Worm (Caenorhabditis elegans): ENCODE results near the gene R07B7.9.

Gene R07B7.9

DNA sequence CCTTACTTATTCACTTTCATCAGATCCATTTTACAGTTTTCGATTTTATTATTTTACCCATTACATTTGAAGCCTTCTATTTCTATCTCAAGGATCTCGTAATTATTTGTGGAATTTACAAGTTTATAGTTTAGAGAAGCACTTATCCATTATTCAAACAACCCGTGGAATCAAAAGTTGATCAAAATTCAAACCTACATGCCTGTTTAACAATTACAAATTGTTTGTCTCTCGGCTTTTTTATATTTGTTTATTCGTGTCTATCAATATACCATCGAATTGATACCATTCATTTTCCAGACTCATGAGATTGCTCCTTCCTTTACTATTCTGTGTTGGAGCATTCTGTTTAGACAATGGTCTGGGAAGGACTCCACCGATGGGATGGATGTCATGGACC, 6.8 kb upstream of the R07B7.9 start, which contains the start of gene gana-1:
Gene gana-1, plus strand, starts transcription at position 301 of the 400 bp plus-strand sequence.
- TF ChIP-seq egl-27 (tag; optimal IDR thresholded peaks at IDR 0.05) (no peak), mdl-1 (tag; optimal IDR thresholded peaks at IDR 0.05) (no peak), snpc-4 (tag; optimal IDR thresholded peaks at IDR 0.05) (no peak), F13H6.1 (tag; optimal IDR thresholded peaks at IDR 0.05) (no peak), lin-39 (tag; optimal IDR thresholded peaks at IDR 0.05) (no peak), zag-1 (tag; optimal IDR thresholded peaks at IDR 0.05) (no peak), nhr-21 (tag; optimal IDR thresholded peaks at IDR 0.05) (no peak), nhr-12 (tag; optimal IDR thresholded peaks at IDR 0.05) (no peak), lin-11 (tag; optimal IDR thresholded peaks at IDR 0.05) (no peak), nhr-10 (tag; optimal IDR thresholded peaks at IDR 0.05) (no peak), unc-55 (GFP tag; optimal IDR thresholded peaks at IDR 0.05) (no peak), C34F6.9 (tag; optimal IDR thresholded peaks at IDR 0.05) (no peak), mbf-1 (tag; optimal IDR thresholded peaks at IDR 0.05) (no peak), elt-1 (tag; optimal IDR thresholded peaks at IDR 0.05) (no peak), ztf-1 (GFP tag; conservative IDR thresholded peaks at IDR 0.05) (no peak)

DNA sequence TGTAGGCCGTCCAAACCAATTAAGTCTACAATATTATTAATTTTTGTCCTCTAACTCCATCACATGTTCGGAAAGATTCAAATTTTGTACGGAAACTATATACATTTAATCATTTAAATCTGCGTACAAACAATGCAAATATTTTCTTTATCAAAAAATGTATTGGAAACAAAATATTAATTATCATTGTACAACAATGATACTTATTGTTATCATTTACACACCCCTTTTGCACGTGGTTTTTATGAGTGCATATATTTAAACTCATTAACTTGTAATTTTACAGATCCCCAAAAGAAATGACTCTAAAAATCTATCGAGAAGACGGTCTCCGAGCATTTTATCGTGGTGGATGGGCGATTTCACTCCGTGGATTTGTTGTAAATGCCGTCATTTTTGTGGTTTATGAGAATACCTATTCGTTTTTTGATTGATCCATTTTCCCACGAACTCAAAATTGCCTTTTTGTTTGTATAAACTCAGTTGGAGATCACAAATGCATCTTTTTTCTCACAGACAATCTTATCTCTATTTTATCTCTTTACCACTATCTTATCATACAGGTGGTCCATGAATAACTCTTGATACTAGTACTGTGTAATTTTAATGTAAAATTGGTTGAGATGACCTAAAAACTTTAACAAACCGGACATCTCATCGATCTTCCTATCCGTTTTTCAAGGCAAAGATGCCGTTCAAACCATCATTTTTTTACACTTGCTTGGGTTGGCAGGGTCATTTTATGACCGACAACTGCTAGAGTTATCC, 5.9 kb upstream of the R07B7.9 start:
- TF ChIP-seq nhr-10 (tag; optimal IDR thresholded peaks at IDR 0.05) (no peak), gmeb-1 (tag; optimal IDR thresholded peaks at IDR 0.05) (no peak), fos-1 (tag; optimal IDR thresholded peaks at IDR 0.05) (peak; percentile 16), mdl-1 (tag; optimal IDR thresholded peaks at IDR 0.05) (no peak)

DNA sequence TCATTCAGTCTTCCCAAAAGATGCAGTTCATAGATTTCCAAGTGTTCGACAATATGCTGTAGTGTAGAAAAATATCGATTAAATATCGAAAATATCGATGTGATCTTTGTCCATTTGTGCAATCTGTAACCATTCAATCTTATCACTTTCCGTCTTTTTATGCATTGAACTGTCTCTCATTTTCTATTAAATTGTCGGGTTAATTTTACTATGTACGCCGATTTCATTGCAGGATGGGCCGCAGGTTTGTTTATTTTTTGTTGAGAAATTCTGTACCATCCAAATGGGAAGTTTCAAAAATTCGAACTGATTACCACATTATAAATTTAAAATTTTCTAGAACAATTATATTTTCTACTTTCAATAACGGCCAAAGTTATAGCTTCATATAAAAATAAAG, 4.0 kb upstream of the R07B7.9 start, which contains the start of gene R07B7.8:
Gene R07B7.8, minus strand, starts transcription at position 101 of the 400 bp plus-strand sequence.
- TF ChIP-seq nhr-11 (tag; optimal IDR thresholded peaks at IDR 0.05) = no peak
- no peak for TF ChIP-seq zag-1 (tag; optimal IDR thresholded peaks at IDR 0.05)
- no peak for TF ChIP-seq elt-1 (tag; optimal IDR thresholded peaks at IDR 0.05)
- no peak for TF ChIP-seq mab-5 (tag; optimal IDR thresholded peaks at IDR 0.05)
- TF ChIP-seq ZK546.5 (tag; optimal IDR thresholded peaks at IDR 0.05) = no peak
- TF ChIP-seq nhr-77 (tag; optimal IDR thresholded peaks at IDR 0.05) = no peak
- no peak for TF ChIP-seq snpc-4 (tag; optimal IDR thresholded peaks at IDR 0.05)
- TF ChIP-seq nhr-237 (tag; optimal IDR thresholded peaks at IDR 0.05) = no peak
- no peak for TF ChIP-seq lin-11 (tag; optimal IDR thresholded peaks at IDR 0.05)

- peak; percentile 0 for TF ChIP-seq sma-9 (GFP tag; optimal IDR thresholded peaks at IDR 0.05)
- no peak for TF ChIP-seq sma-9 (tag; optimal IDR thresholded peaks at IDR 0.05)
- TF ChIP-seq crh-2 (tag; optimal IDR thresholded peaks at IDR 0.05) = peak; percentile 12
- TF ChIP-seq ceh-16 (tag; optimal IDR thresholded peaks at IDR 0.05) = no peak
These were observed 2.8 kb upstream of the R07B7.9 start, which contains the start of gene R07B7.10 for ce11 chrV:12082932-12083331. R07B7.10 (plus strand) TSS chrV:12083216.

- TF ChIP-seq sma-9 (GFP tag; optimal IDR thresholded peaks at IDR 0.05) (no peak), sma-9 (tag; optimal IDR thresholded peaks at IDR 0.05) (no peak), elt-3 (tag; optimal IDR thresholded peaks at IDR 0.05) (no peak), sem-4 (tag; optimal IDR thresholded peaks at IDR 0.05) (no peak), unc-39 (tag; optimal IDR thresholded peaks at IDR 0.05) (no peak), snpc-4 (tag; optimal IDR thresholded peaks at IDR 0.05) (no peak), skn-1 (tag; optimal IDR thresholded peaks at IDR 0.05) (peak; percentile 40), lin-39 (tag; optimal IDR thresholded peaks at IDR 0.05) (no peak), egl-27 (tag; optimal IDR thresholded peaks at IDR 0.05) (no peak), fos-1 (tag; optimal IDR thresholded peaks at IDR 0.05) (peak; percentile 56), ztf-11 (tag; optimal IDR thresholded peaks at IDR 0.05) (no peak), ceh-82 (tag; optimal IDR thresholded peaks at IDR 0.05) (no peak), ama-1 (optimal IDR thresholded peaks at IDR 0.05) (no peak), alr-1 (tag; optimal IDR thresholded peaks at IDR 0.05) (no peak), nhr-77 (tag; optimal IDR thresholded peaks at IDR 0.05) (no peak), lin-13 (GFP tag; optimal IDR thresholded peaks at IDR 0.05) (no peak), R02D3.7 (tag; optimal IDR thresholded peaks at IDR 0.05) (no peak), ztf-1 (GFP tag; conservative IDR thresholded peaks at IDR 0.05) (no peak), mab-5 (tag; optimal IDR thresholded peaks at IDR 0.05) (no peak), crh-2 (tag; optimal IDR thresholded peaks at IDR 0.05) (peak; percentile 0), gmeb-1 (tag; optimal IDR thresholded peaks at IDR 0.05) (peak; percentile 20), ceh-16 (tag; optimal IDR thresholded peaks at IDR 0.05) (no peak), ztf-4 (tag; optimal IDR thresholded peaks at IDR 0.05) (no peak), nhr-11 (tag; optimal IDR thresholded peaks at IDR 0.05) (no peak)
These were observed 4.2 kb downstream of the R07B7.9 start for ce11 chrV:12075983-12076382.

Measured in whole organism, L2 larva.